Worm (Caenorhabditis elegans) whole organism, late embryonic: ENCODE data around the gene vps-53.

Experiments
- F13H6.1 ChIP-seq: sonication (generic microtip); optimal IDR thresholded peaks from 2 replicates; lab custom pipeline; 2016; ENCODE audit warnings: missing genetic modification characterization, missing compliant biosample characterization
- T23F11.4 ChIP-seq: fragments of 200-800 bp; sonication (Bioruptor generic); optimal IDR thresholded peaks from 2 replicates; lab custom pipeline; 2018; ENCODE audit warnings: mild to moderate bottlenecking, missing genetic modification characterization, missing compliant biosample characterization
- fkh-10 ChIP-seq: fragments of 150-350 bp; optimal IDR thresholded peaks from 2 replicates; lab custom pipeline; 2014; ENCODE audit warnings: missing biosample characterization, missing genetic modification reagents, missing genetic modification characterization
- pqm-1 ChIP-seq: sonication (generic microtip); optimal IDR thresholded peaks from 2 replicates; lab custom pipeline; 2016; ENCODE audit warnings: missing genetic modification characterization, missing compliant biosample characterization
- ref-2 ChIP-seq: sonication (generic microtip); optimal IDR thresholded peaks from 2 replicates; lab custom pipeline; 2016; ENCODE audit warnings: missing genetic modification characterization, missing compliant biosample characterization

- TF ChIP-seq ref-2 (no peak), pqm-1 (tag; lab: Kevin White, UChicago) (no peak), T23F11.4 (GFP tag; lab: Kevin White, UChicago) (no peak), F13H6.1 (tag; lab: Kevin White, UChicago) (no peak), fkh-10 (no peak)
Observed at ce11 chrIII:9789083-9789482, 31.8 kb upstream of the vps-53 start.
